Fruit fly (Drosophila melanogaster) whole organism, embryonic: Measurements from ENCODE around the gene Spn28B.

Source experiments
- Aef1 ChIP-seq: fragments of 200-800 bp; sonication (Bioruptor generic); IDR thresholded peaks from 3 replicates; pipeline ENCODE4 v1.3.6; 2022; ENCODE audit warnings: missing biosample characterization, missing genetic modification characterization
- Awh ChIP-seq: fragments of 200-800 bp; sonication (Bioruptor generic); IDR thresholded peaks from 2 replicates; pipeline ENCODE4, ENCODE4 v1.3.6; 2022; ENCODE audit warnings: missing biosample characterization, missing genetic modification characterization
- B-H2 ChIP-seq: fragments of 200-800 bp; sonication (Bioruptor generic); optimal IDR thresholded peaks from 2 replicates; lab custom pipeline; 2018; ENCODE audit warnings: missing biosample characterization, mild to moderate bottlenecking, missing genetic modification characterization
- CG10209 ChIP-seq: fragments of 200-800 bp; sonication (Bioruptor generic); optimal IDR thresholded peaks from 3 replicates; lab custom pipeline; 2017; ENCODE audit warnings: missing biosample characterization, mild to moderate bottlenecking, missing genetic modification characterization, missing genetic modification reagents
- CG11398 ChIP-seq: fragments of 200-800 bp; sonication (Bioruptor generic); optimal IDR thresholded peaks from 2 replicates; lab custom pipeline; 2016; ENCODE audit warnings: missing biosample characterization, missing genetic modification characterization
- CG11456 ChIP-seq: fragments of 200-800 bp; sonication (Bioruptor generic); IDR thresholded peaks from 3 replicates; pipeline ENCODE4 v1.3.6; 2022; ENCODE audit warnings: missing biosample characterization, missing genetic modification characterization
- CG12071 ChIP-seq: fragments of 200-800 bp; sonication (Bioruptor generic); optimal IDR thresholded peaks from 3 replicates; lab custom pipeline; 2018; ENCODE audit warnings: missing biosample characterization, mild to moderate bottlenecking, missing genetic modification characterization
- CG12391 ChIP-seq: fragments of 200-800 bp; sonication (Bioruptor generic); optimal IDR thresholded peaks from 3 replicates; lab custom pipeline; 2018; ENCODE audit warnings: missing biosample characterization, mild to moderate bottlenecking, missing genetic modification characterization, moderate library complexity
- CG14860 ChIP-seq: fragments of 200-800 bp; sonication (Bioruptor generic); IDR thresholded peaks from 3 replicates; pipeline ENCODE4 v1.3.6; 2022; ENCODE audit warnings: missing biosample characterization, missing genetic modification characterization; ENCODE audit not compliant: partially characterized antibody
- CG16815 ChIP-seq: fragments of 200-800 bp; sonication (Bioruptor generic); optimal IDR thresholded peaks from 3 replicates; lab custom pipeline; 2017; ENCODE audit warnings: missing biosample characterization, mild to moderate bottlenecking, missing genetic modification characterization
- CG16863 ChIP-seq: fragments of 200-800 bp; sonication (Bioruptor generic); optimal IDR thresholded peaks from 3 replicates; lab custom pipeline; 2016; ENCODE audit warnings: missing biosample characterization, missing genetic modification characterization
- CG17802 ChIP-seq: fragments of 200-800 bp; sonication (Bioruptor generic); optimal IDR thresholded peaks from 2 replicates; lab custom pipeline; 2018; ENCODE audit warnings: missing biosample characterization, mild to moderate bottlenecking, missing genetic modification characterization, moderate library complexity
- CG2889 ChIP-seq: fragments of 200-800 bp; sonication (Bioruptor generic); IDR thresholded peaks from 3 replicates; pipeline ENCODE4 v1.3.6; 2022; ENCODE audit warnings: missing biosample characterization, missing genetic modification characterization
- CG32772 ChIP-seq: fragments of 200-800 bp; sonication (Bioruptor generic); IDR thresholded peaks from 2 replicates; pipeline ENCODE4 v1.3.6; 2022; ENCODE audit warnings: missing biosample characterization, missing genetic modification characterization
- CG33213 ChIP-seq: fragments of 200-800 bp; sonication (Bioruptor generic); optimal IDR thresholded peaks from 3 replicates; lab custom pipeline; 2016; ENCODE audit warnings: missing biosample characterization, missing genetic modification characterization
- CG34224 ChIP-seq: fragments of 200-800 bp; sonication (Bioruptor generic); IDR thresholded peaks from 3 replicates; pipeline ENCODE4 v1.3.6; 2022; ENCODE audit warnings: missing biosample characterization, missing genetic modification characterization; ENCODE audit not compliant: partially characterized antibody
- CG3726 ChIP-seq: fragments of 200-800 bp; sonication (Bioruptor generic); IDR thresholded peaks from 3 replicates; pipeline ENCODE4, ENCODE4 v1.3.6; 2022; ENCODE audit warnings: missing biosample characterization, missing genetic modification characterization
- CG3838 ChIP-seq: fragments of 200-800 bp; sonication (Bioruptor generic); optimal IDR thresholded peaks from 3 replicates; lab custom pipeline; 2016; ENCODE audit warnings: missing biosample characterization, missing genetic modification characterization
- CG3847 ChIP-seq: fragments of 200-800 bp; sonication (Bioruptor generic); IDR thresholded peaks from 2 replicates; pipeline ENCODE4 v1.3.6; 2022; ENCODE audit warnings: missing biosample characterization, missing genetic modification characterization
- CG4282 ChIP-seq: fragments of 200-800 bp; sonication (Bioruptor generic); optimal IDR thresholded peaks from 2 replicates; lab custom pipeline; 2016; ENCODE audit warnings: missing biosample characterization, missing genetic modification characterization
- CG6654 ChIP-seq: fragments of 200-800 bp; sonication (Bioruptor generic); optimal IDR thresholded peaks from 2 replicates; lab custom pipeline; 2017; ENCODE audit warnings: missing biosample characterization, mild to moderate bottlenecking, missing genetic modification characterization
- CG8478 ChIP-seq: fragments of >200 bp; optimal IDR thresholded peaks from 2 replicates; lab custom pipeline; 2018
- Dbx ChIP-seq: fragments of 200-800 bp; sonication (Bioruptor generic); IDR thresholded peaks from 3 replicates; pipeline ENCODE4 v1.3.6; 2022; ENCODE audit warnings: missing biosample characterization, missing genetic modification characterization
- Ets65A ChIP-seq: fragments of 200-800 bp; sonication (Bioruptor generic); peaks from one replicate; lab custom pipeline; 2016; ENCODE audit warnings: missing biosample characterization, missing genetic modification characterization
- Hr51 ChIP-seq, 2 experiments: fragments of 200-800 bp; sonication (Bioruptor generic); optimal IDR thresholded peaks; 2 replicates in 1 of 2; 3 replicates in 1 of 2; lab custom pipeline; 2016 to 2018; ENCODE audit warnings: missing biosample characterization in 2 of 2, missing genetic modification characterization in 2 of 2, mild to moderate bottlenecking in 1 of 2, moderate library complexity in 1 of 2
- Lhr ChIP-seq: fragments of 200-800 bp; sonication (Bioruptor generic); optimal IDR thresholded peaks from 3 replicates; lab custom pipeline; 2017; ENCODE audit warnings: mild to moderate bottlenecking, missing biosample characterization, missing genetic modification reagents, missing genetic modification characterization
- Lpt ChIP-seq: fragments of >200 bp; optimal IDR thresholded peaks from 2 replicates; lab custom pipeline; 2018; ENCODE audit warnings: missing biosample characterization, missing genetic modification characterization
- Poxn ChIP-seq: fragments of 200-800 bp; sonication (Bioruptor generic); IDR thresholded peaks from 2 replicates; pipeline ENCODE4 v1.3.6; 2022; ENCODE audit warnings: missing biosample characterization, missing genetic modification characterization
- Ravus ChIP-seq: fragments of 200-800 bp; sonication (Bioruptor generic); IDR thresholded peaks from 2 replicates; pipeline ENCODE4 v1.3.6; 2022; ENCODE audit warnings: missing biosample characterization, missing genetic modification characterization
- Sox100B ChIP-seq: fragments of 200-800 bp; sonication (Bioruptor generic); optimal IDR thresholded peaks from 3 replicates; lab custom pipeline; 2018; ENCODE audit warnings: missing biosample characterization, mild to moderate bottlenecking, missing genetic modification characterization
- Spps ChIP-seq: fragments of 200-800 bp; sonication (Bioruptor generic); optimal IDR thresholded peaks from 2 replicates; lab custom pipeline; 2018; ENCODE audit warnings: missing biosample characterization, mild to moderate bottlenecking, missing genetic modification characterization
- cato ChIP-seq: fragments of 200-800 bp; sonication (Bioruptor generic); optimal IDR thresholded peaks from 2 replicates; lab custom pipeline; 2016; ENCODE audit warnings: missing biosample characterization, missing genetic modification characterization, borderline replicate concordance
- fd102C ChIP-seq: fragments of 200-800 bp; sonication (Bioruptor generic); optimal IDR thresholded peaks from 2 replicates; lab custom pipeline; 2018; ENCODE audit warnings: missing biosample characterization, mild to moderate bottlenecking, missing genetic modification characterization, moderate library complexity
- gem ChIP-seq: fragments of 200-800 bp; sonication (Bioruptor generic); optimal IDR thresholded peaks from 2 replicates; lab custom pipeline; 2019; ENCODE audit warnings: missing biosample characterization, mild to moderate bottlenecking, missing genetic modification characterization, moderate library complexity
- grn ChIP-seq: fragments of 200-800 bp; sonication (Bioruptor generic); optimal IDR thresholded peaks from 3 replicates; lab custom pipeline; 2017; ENCODE audit warnings: missing biosample characterization, missing genetic modification characterization
- kah ChIP-seq: fragments of 200-800 bp; sonication (Bioruptor generic); optimal IDR thresholded peaks from 2 replicates; lab custom pipeline; 2018; ENCODE audit warnings: missing biosample characterization, mild to moderate bottlenecking, missing genetic modification characterization
- knrl ChIP-seq: fragments of 200-800 bp; sonication (Bioruptor generic); IDR thresholded peaks from 3 replicates; pipeline ENCODE4 v1.3.6; 2022; ENCODE audit warnings: missing biosample characterization, missing genetic modification characterization; ENCODE audit not compliant: partially characterized antibody
- lola ChIP-seq, 3 experiments: fragments of >200 bp in 2 of 3; fragments of 200-800 bp in 1 of 3; sonication (Bioruptor generic) in 1 of 3; optimal IDR thresholded peaks; 2 replicates each; lab custom pipeline; 2017 to 2019; ENCODE audit warnings: missing biosample characterization in 3 of 3, missing genetic modification characterization in 3 of 3, mild to moderate bottlenecking in 1 of 3, moderate library complexity in 1 of 3
- lov ChIP-seq, 2 experiments: fragments of 200-800 bp in 1 of 2; fragments of >200 bp in 1 of 2; sonication (Bioruptor generic) in 1 of 2; IDR thresholded peaks in 1 of 2; optimal IDR thresholded peaks in 1 of 2; 2 replicates in 1 of 2; 3 replicates in 1 of 2; pipeline versions ENCODE4 v1.3.6 to Lab custom; 2017 to 2022; ENCODE audit warnings: missing biosample characterization in 1 of 2, missing genetic modification characterization in 1 of 2
- nau ChIP-seq: fragments of 200-800 bp; sonication (Bioruptor generic); optimal IDR thresholded peaks from 3 replicates; lab custom pipeline; 2017; ENCODE audit warnings: missing biosample characterization, mild to moderate bottlenecking, missing genetic modification characterization, missing genetic modification reagents
- nerfin-2 ChIP-seq: fragments of 200-800 bp; sonication (Bioruptor generic); IDR thresholded peaks from 2 replicates; pipeline ENCODE4 v1.3.6; 2022; ENCODE audit warnings: missing biosample characterization, missing genetic modification characterization; ENCODE audit not compliant: partially characterized antibody
- oc ChIP-seq: fragments of 200-800 bp; sonication (Bioruptor generic); optimal IDR thresholded peaks from 2 replicates; lab custom pipeline; 2018; ENCODE audit warnings: missing biosample characterization, mild to moderate bottlenecking, missing genetic modification characterization, moderate library complexity
- pan ChIP-seq, 4 experiments: fragments of >200 bp in 3 of 4; fragments of 200-800 bp in 1 of 4; sonication (Bioruptor generic) in 1 of 4; optimal IDR thresholded peaks in 3 of 4; IDR thresholded peaks in 1 of 4; 2 replicates each; pipeline versions ENCODE4 v1.3.6 to Lab custom; 2017 to 2022; ENCODE audit warnings: missing biosample characterization in 2 of 4, missing genetic modification characterization in 2 of 4, mixed read lengths in 1 of 4
- ranshi ChIP-seq: fragments of 200-800 bp; sonication (Bioruptor generic); IDR thresholded peaks from 2 replicates; pipeline ENCODE4 v1.3.6; 2022; ENCODE audit warnings: missing biosample characterization, missing genetic modification characterization
- tgo ChIP-seq: fragments of 200-800 bp; sonication (Bioruptor generic); IDR thresholded peaks from 3 replicates; pipeline ENCODE4 v1.3.6; 2022; ENCODE audit warnings: missing biosample characterization, missing genetic modification characterization
- tll ChIP-seq, 2 experiments: fragments of 200-800 bp in 1 of 2; fragments of >200 bp in 1 of 2; sonication (Bioruptor generic) in 1 of 2; optimal IDR thresholded peaks; 2 replicates each; lab custom pipeline; 2017 to 2019; ENCODE audit warnings: missing biosample characterization in 2 of 2, missing genetic modification characterization in 2 of 2, mild to moderate bottlenecking in 1 of 2, moderate library complexity in 1 of 2
- toy ChIP-seq: fragments of 200-800 bp; sonication (Bioruptor generic); IDR thresholded peaks from 2 replicates; pipeline ENCODE4 v1.3.6; 2022; ENCODE audit warnings: missing biosample characterization, missing genetic modification characterization
- wdn ChIP-seq: fragments of 200-800 bp; sonication (Bioruptor generic); IDR thresholded peaks from 2 replicates; pipeline ENCODE4 v1.3.6; 2022; ENCODE audit warnings: missing biosample characterization, missing genetic modification characterization

The Spn28B gene

dm6 chr2L:7546824-7547466 lies 34.8 kb upstream of the Spn28B start (continued):
- TF ChIP-seq knrl (GFP tag; lab: Robert Waterston, UW): no peak
- no peak for TF ChIP-seq CG3838 (GFP tag; lab: Kevin White, UChicago)
- no peak for TF ChIP-seq CG12071 (GFP tag; lab: Kevin White, UChicago)
- 0 out of 3 replicates have a peak, but pooled peaks have one; percentile 44 for TF ChIP-seq CG2889
- TF ChIP-seq kah (GFP tag; lab: Kevin White, UChicago): no peak
- no peak for TF ChIP-seq CG14860 (GFP tag; lab: Robert Waterston, UW)
- TF ChIP-seq CG6654 (GFP tag; lab: Kevin White, UChicago): no peak
- no peak for TF ChIP-seq wdn (GFP tag; lab: Robert Waterston, UW)
- TF ChIP-seq CG16815 (GFP tag; lab: Kevin White, UChicago): peak; percentile 2
- TF ChIP-seq CG8478 (lab: Kevin White, UChicago): no peak
- TF ChIP-seq Sox100B: peak; percentile 53
- TF ChIP-seq CG12391 (tag; lab: Kevin White, UChicago): peak; percentile 76
- TF ChIP-seq oc (tag; lab: Kevin White, UChicago): peak; percentile 70
- peak; percentile 69 for TF ChIP-seq tgo (GFP tag; lab: Robert Waterston, UW)
- TF ChIP-seq CG33213 (GFP tag; lab: Kevin White, UChicago): no peak
- TF ChIP-seq gem (tag; lab: Kevin White, UChicago): peak; percentile 80
- TF ChIP-seq Dbx (GFP tag; lab: Robert Waterston, UW): 0 out of 3 replicates have a peak, but pooled peaks have one; percentile 36
- no peak for TF ChIP-seq CG16863
- peak; percentile 18 for TF ChIP-seq CG10209 (GFP tag; lab: Kevin White, UChicago)
- peak; percentile 2 for TF ChIP-seq Lhr (GFP tag; lab: Kevin White, UChicago)
- TF ChIP-seq CG17802 (tag; lab: Kevin White, UChicago): no peak
- TF ChIP-seq toy (GFP tag; lab: Robert Waterston, UW): no peak
- TF ChIP-seq lov (optimal IDR thresholded peaks at IDR 0.05; lab: Kevin White, UChicago): no peak
- no peak for TF ChIP-seq lov (GFP tag; IDR thresholded peaks at IDR 0.05; lab: Robert Waterston, UW)
- TF ChIP-seq ranshi (GFP tag; lab: Robert Waterston, UW): no peak
- no peak for TF ChIP-seq CG3726 (GFP tag; lab: Robert Waterston, UW)
- TF ChIP-seq Aef1: peak; percentile 26; the same call in 1 of the 3 replicates
- no peak for TF ChIP-seq nerfin-2 (GFP tag; lab: Robert Waterston, UW)
- TF ChIP-seq cato: no peak
- TF ChIP-seq CG11398 (GFP tag; lab: Kevin White, UChicago): no peak
- no peak for TF ChIP-seq Lpt (GFP tag; lab: Kevin White, UChicago)
- TF ChIP-seq fd102C: no peak
- TF ChIP-seq CG11456 (GFP tag; lab: Robert Waterston, UW): no peak
- no peak for TF ChIP-seq pan (optimal IDR thresholded peaks at IDR 0.05; lab: Kevin White, UChicago)
- TF ChIP-seq pan (GFP tag; optimal IDR thresholded peaks at IDR 0.05 in 1 of 2, IDR thresholded peaks at IDR 0.05 in 1 of 2): peak in 1 of 2 experiments; percentile 66
- TF ChIP-seq B-H2 (GFP tag; lab: Kevin White, UChicago): no peak
- TF ChIP-seq Hr51 (GFP tag; optimal IDR thresholded peaks at IDR 0.05; lab: Kevin White, UChicago): peak in 1 of 2 experiments; percentile 65
- no peak for TF ChIP-seq Poxn (GFP tag; lab: Robert Waterston, UW)
- 0 out of 2 replicates have a peak, but pooled peaks have one; percentile 46 for TF ChIP-seq Awh (GFP tag; lab: Robert Waterston, UW)
- no peak for TF ChIP-seq CG34224
- TF ChIP-seq CG32772 (GFP tag; lab: Robert Waterston, UW): peak; percentile 57
- peak; percentile 57 for TF ChIP-seq Spps (tag; lab: Kevin White, UChicago)
- peak in 1 of 3 experiments; percentile 49 for TF ChIP-seq lola (GFP tag; optimal IDR thresholded peaks at IDR 0.05; lab: Kevin White, UChicago)
- TF ChIP-seq nau (GFP tag; lab: Kevin White, UChicago): peak; percentile 23
- TF ChIP-seq Ravus (GFP tag; lab: Robert Waterston, UW): no peak
- no peak for TF ChIP-seq Ets65A
- no peak for TF ChIP-seq grn (GFP tag; lab: Kevin White, UChicago)
- TF ChIP-seq tll (GFP tag; optimal IDR thresholded peaks at IDR 0.05; lab: Kevin White, UChicago): no peak
- TF ChIP-seq CG4282 (GFP tag; lab: Kevin White, UChicago): no peak
- 0 out of 2 replicates have a peak, but pooled peaks have one; percentile 39 for TF ChIP-seq CG3847 (GFP tag; lab: Robert Waterston, UW)
